Fruit fly (Drosophila melanogaster) whole organism, embryonic: ENCODE measurements around the gene Rab5.

Experiments
- CG10543 ChIP-seq: fragments of 200-800 bp; sonication (Bioruptor generic); optimal IDR thresholded peaks from 3 replicates; lab custom pipeline; 2017; ENCODE audit warnings: missing biosample characterization, mild to moderate bottlenecking, missing genetic modification characterization, moderate library complexity
- CG15011 ChIP-seq: fragments of 200-800 bp; sonication (Bioruptor generic); optimal IDR thresholded peaks from 3 replicates; lab custom pipeline; 2018; ENCODE audit warnings: missing biosample characterization, mild to moderate bottlenecking, missing genetic modification characterization
- D ChIP-seq, 2 experiments: fragments of 200-800 bp in 1 of 2; fragments of >200 bp in 1 of 2; sonication (Bioruptor generic) in 1 of 2; optimal IDR thresholded peaks; 2 replicates in 1 of 2; 3 replicates in 1 of 2; lab custom pipeline; 2017; ENCODE audit warnings: mild to moderate bottlenecking in 1 of 2, missing biosample characterization in 1 of 2, missing genetic modification characterization in 1 of 2, missing genetic modification reagents in 1 of 2
- Drgx ChIP-seq: fragments of 200-800 bp; sonication (Bioruptor generic); IDR thresholded peaks from 2 replicates; pipeline ENCODE4 v1.3.6; 2022; ENCODE audit warnings: missing biosample characterization, missing genetic modification characterization
- MTF-1 ChIP-seq: fragments of 200-800 bp; sonication (Bioruptor generic); optimal IDR thresholded peaks from 2 replicates; lab custom pipeline; 2018; ENCODE audit warnings: missing biosample characterization, mild to moderate bottlenecking, missing genetic modification characterization, borderline replicate concordance
- Neu2 ChIP-seq: fragments of 200-800 bp; sonication (Bioruptor generic); optimal IDR thresholded peaks from 3 replicates; lab custom pipeline; 2016; ENCODE audit warnings: missing biosample characterization, missing genetic modification characterization, borderline replicate concordance
- da ChIP-seq: fragments of 200-800 bp; sonication (Bioruptor generic); optimal IDR thresholded peaks from 2 replicates; lab custom pipeline; 2016; ENCODE audit warnings: missing biosample characterization, missing genetic modification characterization

DNA sequence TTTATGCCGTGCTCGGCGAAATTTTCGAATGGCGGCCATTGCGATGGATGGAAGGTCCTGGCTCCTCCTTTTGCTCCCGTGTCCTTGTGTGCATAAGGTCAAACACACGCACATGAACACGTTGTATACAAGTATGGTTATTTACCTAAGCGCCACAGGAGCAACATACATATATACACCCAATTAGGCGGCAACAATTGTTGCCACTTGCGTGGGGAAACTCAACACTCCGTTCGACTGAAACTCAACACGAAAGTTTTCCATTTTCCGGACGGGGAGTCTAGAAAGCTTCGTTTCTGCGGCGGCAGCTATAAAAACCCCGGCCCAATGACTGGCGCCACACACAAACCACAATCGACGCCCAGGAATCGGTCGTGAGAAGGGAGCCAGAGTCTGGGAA is 26.2 kb upstream of the Rab5 start, which contains the start of gene CG46448:
- TF ChIP-seq Drgx (GFP tag; lab: Robert Waterston, UW) (no peak), D (optimal IDR thresholded peaks at IDR 0.05; lab: Kevin White, UChicago) (no peak), D (GFP tag; optimal IDR thresholded peaks at IDR 0.05; lab: Kevin White, UChicago) (no peak), da (GFP tag; lab: Kevin White, UChicago) (no peak), MTF-1 (GFP tag; lab: Kevin White, UChicago) (no peak), CG15011 (no peak), CG10543 (GFP tag; lab: Kevin White, UChicago) (no peak), Neu2 (no peak)
